Worm (Caenorhabditis elegans): ENCODE data around the gene F10A3.4.

Gene F10A3.4

ce11 chrV:16115381-16115780 is 33.5 kb upstream of the F10A3.4 start, which contains the start of gene str-25:
Gene str-25, plus strand, starts transcription at chrV:16115681.
- no peak for TF ChIP-seq egrh-3 (GFP tag; IDR thresholded peaks at IDR 0.05)
- TF ChIP-seq ccch-3 (GFP tag; optimal IDR thresholded peaks at IDR 0.05) = no peak
- TF ChIP-seq attf-5 (GFP tag; optimal IDR thresholded peaks at IDR 0.05) = no peak
- TF ChIP-seq lin-40 (tag; optimal IDR thresholded peaks at IDR 0.05) = no peak
- no peak for TF ChIP-seq nhr-90 (tag; optimal IDR thresholded peaks at IDR 0.05)
- no peak for TF ChIP-seq tbx-9 (tag; optimal IDR thresholded peaks at IDR 0.05; ENCODE audit: borderline replicate concordance)
- TF ChIP-seq lin-26 (GFP tag; IDR thresholded peaks at IDR 0.05) = no peak
- TF ChIP-seq ztf-3 (GFP tag; optimal IDR thresholded peaks at IDR 0.05) = no peak

ce11 chrV:16118601-16119000 is 30.3 kb upstream of the F10A3.4 start, which contains the start of gene str-103:
Gene str-103, minus strand, starts transcription at chrV:16118701.
- TF ChIP-seq D2030.7 (GFP tag; IDR thresholded peaks at IDR 0.05) (no peak), ceh-91 (GFP tag; IDR thresholded peaks at IDR 0.05) (no peak), hmg-1.2 (GFP tag; IDR thresholded peaks at IDR 0.05) (no peak), lir-1 (GFP tag; conservative IDR thresholded peaks at IDR 0.05) (no peak), F22D6.2 (tag; optimal IDR thresholded peaks at IDR 0.05) (no peak)

- TF ChIP-seq cebp-1 (GFP tag; IDR thresholded peaks at IDR 0.05) (no peak), cebp-1 (tag; optimal IDR thresholded peaks at IDR 0.05) (peak; percentile 86), tbx-9 (tag; optimal IDR thresholded peaks at IDR 0.05; ENCODE audit: borderline replicate concordance) (no peak)
These were observed 28.4 kb upstream of the F10A3.4 start for ce11 chrV:16120499-16120898.

- TF ChIP-seq D2030.7 (GFP tag; IDR thresholded peaks at IDR 0.05) = no peak
- TF ChIP-seq cebp-1 (GFP tag; IDR thresholded peaks at IDR 0.05) = no peak
- TF ChIP-seq cebp-1 (tag; optimal IDR thresholded peaks at IDR 0.05) = no peak
- TF ChIP-seq nhr-80 (tag; optimal IDR thresholded peaks at IDR 0.05) = peak; percentile 23
- no peak for TF ChIP-seq Y56A3A.18 (GFP tag; IDR thresholded peaks at IDR 0.05)
- TF ChIP-seq akir-1 (GFP tag; optimal IDR thresholded peaks at IDR 0.05) = no peak
- no peak for TF ChIP-seq snpc-1.1 (tag; optimal IDR thresholded peaks at IDR 0.05; ENCODE audit: insufficient read depth)
- no peak for TF ChIP-seq nhr-90 (tag; optimal IDR thresholded peaks at IDR 0.05)
These were observed 28.0 kb upstream of the F10A3.4 start, which contains the start of gene skr-3 for ce11 chrV:16120922-16121321. Gene skr-3, plus strand, starts transcription at chrV:16121084.

ce11 chrV:16121451-16121850 is 27.5 kb upstream of the F10A3.4 start:
- TF ChIP-seq sdz-38 (tag; optimal IDR thresholded peaks at IDR 0.05) (no peak), rpc-1 (optimal IDR thresholded peaks at IDR 0.05) (no peak), rpc-1 (tag; optimal IDR thresholded peaks at IDR 0.05) (no peak), ekl-4 (GFP tag; IDR thresholded peaks at IDR 0.05) (no peak), cebp-2 (GFP tag; IDR thresholded peaks at IDR 0.05) (no peak), zim-3 (tag; optimal IDR thresholded peaks at IDR 0.05) (no peak), cebp-1 (GFP tag; IDR thresholded peaks at IDR 0.05) (no peak), cebp-1 (tag; optimal IDR thresholded peaks at IDR 0.05) (peak; percentile 5), ztf-18 (tag; optimal IDR thresholded peaks at IDR 0.05) (no peak)

ce11 chrV:16124739-16125138 is 24.2 kb upstream of the F10A3.4 start, which contains the start of gene nhr-111:
Gene nhr-111, minus strand, starts transcription at chrV:16124839.
- no peak for TF ChIP-seq lir-1 (GFP tag; conservative IDR thresholded peaks at IDR 0.05)
- no peak for TF ChIP-seq zfh-2 (GFP tag; conservative IDR thresholded peaks at IDR 0.05)
- no peak for TF ChIP-seq Y67H2A.10 (GFP tag; conservative IDR thresholded peaks at IDR 0.05)
- TF ChIP-seq lin-40 (tag; optimal IDR thresholded peaks at IDR 0.05) = no peak
- TF ChIP-seq unc-62 (GFP tag; optimal IDR thresholded peaks at IDR 0.05) = no peak
- TF ChIP-seq tbx-9 (tag; optimal IDR thresholded peaks at IDR 0.05; ENCODE audit: borderline replicate concordance) = no peak
- TF ChIP-seq rcor-1 (GFP tag; IDR thresholded peaks at IDR 0.05) = no peak
- TF ChIP-seq ccch-3 (GFP tag; optimal IDR thresholded peaks at IDR 0.05) = no peak
- TF ChIP-seq snpc-4 (GFP tag; optimal IDR thresholded peaks at IDR 0.05) = no peak
- TF ChIP-seq snpc-4 (tag; optimal IDR thresholded peaks at IDR 0.05) = no peak
- no peak for TF ChIP-seq dox-1 (GFP tag; IDR thresholded peaks at IDR 0.05)
- TF ChIP-seq nhr-27 (tag; optimal IDR thresholded peaks at IDR 0.05) = no peak
- no peak for TF ChIP-seq F55B11.4 (tag; optimal IDR thresholded peaks at IDR 0.05; ENCODE audit: borderline replicate concordance, insufficient read depth)
- no peak for TF ChIP-seq F33H1.4 (GFP tag; IDR thresholded peaks at IDR 0.05)
- no peak for TF ChIP-seq pbrm-1 (GFP tag; IDR thresholded peaks at IDR 0.05)
- TF ChIP-seq ama-1 (optimal IDR thresholded peaks at IDR 0.05) = no peak
- TF ChIP-seq ama-1 (GFP tag; optimal IDR thresholded peaks at IDR 0.05) = no peak
- TF ChIP-seq mcd-1 (GFP tag; IDR thresholded peaks at IDR 0.05) = no peak
- no peak for TF ChIP-seq repo-1 (tag; optimal IDR thresholded peaks at IDR 0.05)
- no peak for TF ChIP-seq cebp-2 (GFP tag; IDR thresholded peaks at IDR 0.05)
